Fruit fly (Drosophila melanogaster) whole organism: ENCODE data around the gene amn.

Source experiments
- CG8478 ChIP-seq: fragments of >200 bp; optimal IDR thresholded peaks from 2 replicates; lab custom pipeline; 2018; ENCODE audit warnings: inconsistent platforms
- Dll ChIP-seq: fragments of >200 bp; optimal IDR thresholded peaks from 2 replicates; lab custom pipeline; 2017
- EcR ChIP-seq, 2 experiments: fragments of >200 bp; optimal IDR thresholded peaks; 2 replicates each; lab custom pipeline; 2017; ENCODE audit warnings: missing biosample characterization in 2 of 2, missing genetic modification characterization in 2 of 2, missing genetic modification reagents in 2 of 2
- pan ChIP-seq: fragments of >200 bp; optimal IDR thresholded peaks from 2 replicates; lab custom pipeline; 2017
- psq ChIP-seq: fragments of >200 bp; optimal IDR thresholded peaks from 2 replicates; lab custom pipeline; 2017
- usp ChIP-seq: fragments of >200 bp; optimal IDR thresholded peaks from 2 replicates; lab custom pipeline; 2017; ENCODE audit warnings: missing biosample characterization, missing genetic modification characterization, mixed read lengths

The amn gene

DNA sequence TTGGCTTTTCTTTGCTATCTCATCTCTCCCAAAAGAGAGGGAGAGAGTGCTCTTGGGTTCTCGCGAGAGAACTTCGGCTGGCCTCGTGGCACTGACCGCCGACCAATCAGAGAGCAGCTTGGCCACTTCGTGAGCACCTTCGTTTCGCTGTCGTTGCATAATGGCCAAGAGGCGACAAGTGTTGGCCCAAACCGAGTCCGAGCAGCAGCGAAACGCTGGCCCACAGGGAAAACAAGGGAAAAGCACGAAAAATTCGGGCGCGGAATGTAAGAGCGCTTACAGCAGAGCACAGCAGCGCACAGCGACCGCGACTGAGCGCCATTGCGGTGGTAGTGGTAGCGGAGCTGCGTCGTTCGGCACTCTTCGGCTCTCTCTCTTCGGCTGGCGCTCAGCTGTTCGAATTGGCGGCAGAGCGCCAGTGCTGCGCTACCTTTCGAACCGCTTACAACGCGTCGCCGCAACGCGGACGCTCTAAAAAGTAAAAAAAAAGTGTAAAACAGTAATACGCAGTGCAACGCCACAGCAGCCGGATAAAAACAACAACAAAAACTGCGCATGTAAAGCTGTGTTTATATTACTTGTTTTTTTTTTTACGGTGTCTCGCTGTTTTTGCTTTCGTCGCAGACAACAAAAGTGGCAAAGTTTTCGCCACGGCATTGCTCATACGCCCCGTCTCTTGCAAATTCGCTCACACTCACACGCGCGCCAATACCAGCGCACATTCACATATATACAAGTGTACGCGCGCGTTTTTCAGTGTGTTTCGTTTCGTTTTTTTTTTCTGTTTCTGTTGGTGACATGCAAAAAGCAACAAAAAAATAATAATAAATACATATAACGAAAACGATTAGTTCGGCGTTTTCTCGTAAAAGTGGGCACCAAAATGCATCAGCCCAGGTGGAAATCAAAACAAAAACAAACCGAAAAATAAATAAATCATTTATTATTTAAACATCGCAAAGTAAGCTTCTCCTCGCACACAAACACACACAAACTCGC lies 2.6 kb downstream of the amn start:
- TF ChIP-seq psq (lab: Kevin White, UChicago) (no peak), usp (GFP tag; lab: Kevin White, UChicago) (no peak), CG8478 (lab: Kevin White, UChicago) (peak; percentile 45), pan (lab: Kevin White, UChicago) (no peak), EcR (GFP tag; optimal IDR thresholded peaks at IDR 0.05; lab: Kevin White, UChicago) (no peak), Dll (peak; percentile 88)

DNA sequence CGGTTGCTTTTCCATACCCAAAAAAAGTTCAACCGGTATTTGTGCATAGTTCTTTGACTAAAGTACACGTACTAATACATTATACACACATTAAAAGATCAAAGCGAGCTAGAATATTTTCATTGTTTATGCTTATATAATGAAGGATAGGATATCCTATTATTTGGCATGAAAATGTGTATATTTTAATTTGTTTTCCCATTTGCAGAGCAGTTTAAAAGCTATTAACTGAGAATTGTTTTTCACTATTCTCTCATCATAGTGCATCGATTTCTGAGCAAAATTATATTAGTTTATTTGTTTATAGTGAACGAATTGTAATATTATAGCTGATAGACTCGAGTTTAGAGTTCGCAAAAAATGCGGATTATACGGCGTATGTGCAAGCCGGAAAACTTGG lies 3.3 kb downstream of the amn start:
- TF ChIP-seq pan (lab: Kevin White, UChicago) (no peak), CG8478 (lab: Kevin White, UChicago) (no peak)

DNA sequence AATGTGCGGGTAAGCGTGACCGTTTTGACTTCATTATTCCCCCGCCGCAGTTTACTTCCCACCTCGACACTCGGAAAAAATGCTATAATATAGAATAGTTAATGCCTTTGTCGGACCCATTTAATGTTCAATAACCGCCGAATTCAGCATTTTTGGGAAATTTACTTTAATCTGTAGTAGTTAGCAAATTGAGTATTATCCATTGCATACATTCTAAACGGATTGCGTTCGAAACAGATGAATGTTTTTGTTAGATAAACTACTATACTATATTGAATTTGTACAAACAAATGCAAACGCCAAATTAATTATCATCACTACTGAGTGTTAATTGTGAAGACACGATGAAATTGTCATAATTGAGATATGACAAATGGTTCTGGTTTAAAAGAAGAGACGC lies 5.7 kb downstream of the amn start:
- TF ChIP-seq CG8478 (lab: Kevin White, UChicago): no peak
- no peak for TF ChIP-seq EcR (GFP tag; optimal IDR thresholded peaks at IDR 0.05; lab: Kevin White, UChicago)
- no peak for TF ChIP-seq psq (lab: Kevin White, UChicago)
- TF ChIP-seq pan (lab: Kevin White, UChicago): no peak
- no peak for TF ChIP-seq Dll
- no peak for TF ChIP-seq usp (GFP tag; lab: Kevin White, UChicago)

DNA sequence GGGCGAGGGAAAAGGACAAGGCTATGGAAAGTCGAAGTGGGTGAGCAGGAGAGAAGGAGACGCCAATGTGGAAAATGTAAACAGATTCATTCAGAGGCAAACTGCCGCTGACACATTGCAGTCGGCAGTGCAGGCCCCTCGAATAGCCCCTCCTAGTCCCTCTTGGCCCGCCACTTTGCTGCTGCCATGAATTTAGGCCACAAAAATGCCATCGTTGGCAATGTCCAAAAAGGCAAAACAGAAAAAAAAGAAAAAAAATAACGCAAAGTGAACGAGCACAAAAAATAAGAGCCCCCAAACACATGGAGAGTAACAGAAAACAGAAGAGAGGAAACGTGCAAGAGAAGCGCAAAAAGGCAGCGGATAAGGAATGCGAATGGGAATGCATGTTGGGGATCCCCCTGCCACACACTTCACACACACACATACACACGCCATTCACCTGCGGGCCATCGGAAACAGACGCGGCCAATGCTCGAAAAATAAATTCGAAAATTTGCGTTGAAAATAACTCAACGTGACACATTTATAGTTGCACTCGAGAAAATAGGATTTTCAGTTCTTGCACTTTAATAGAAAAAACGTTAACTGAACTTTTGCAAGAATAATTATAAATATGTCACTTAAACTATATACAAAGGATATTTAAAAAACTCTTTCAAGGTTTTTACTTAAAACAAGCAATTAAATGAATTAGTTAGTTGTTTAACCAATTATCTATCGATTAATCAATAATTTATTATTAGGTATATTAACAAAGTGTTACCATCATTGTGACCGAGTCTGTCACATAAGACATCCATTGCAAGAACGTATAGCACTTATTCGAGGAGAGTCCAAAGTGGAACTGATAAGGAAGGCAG lies 11.3 kb downstream of the amn start:
- TF ChIP-seq CG8478 (lab: Kevin White, UChicago): no peak
- TF ChIP-seq EcR (GFP tag; optimal IDR thresholded peaks at IDR 0.05; lab: Kevin White, UChicago): no peak
- TF ChIP-seq Dll: no peak
- no peak for TF ChIP-seq usp (GFP tag; lab: Kevin White, UChicago)
- TF ChIP-seq pan (lab: Kevin White, UChicago): no peak
- TF ChIP-seq psq (lab: Kevin White, UChicago): no peak

DNA sequence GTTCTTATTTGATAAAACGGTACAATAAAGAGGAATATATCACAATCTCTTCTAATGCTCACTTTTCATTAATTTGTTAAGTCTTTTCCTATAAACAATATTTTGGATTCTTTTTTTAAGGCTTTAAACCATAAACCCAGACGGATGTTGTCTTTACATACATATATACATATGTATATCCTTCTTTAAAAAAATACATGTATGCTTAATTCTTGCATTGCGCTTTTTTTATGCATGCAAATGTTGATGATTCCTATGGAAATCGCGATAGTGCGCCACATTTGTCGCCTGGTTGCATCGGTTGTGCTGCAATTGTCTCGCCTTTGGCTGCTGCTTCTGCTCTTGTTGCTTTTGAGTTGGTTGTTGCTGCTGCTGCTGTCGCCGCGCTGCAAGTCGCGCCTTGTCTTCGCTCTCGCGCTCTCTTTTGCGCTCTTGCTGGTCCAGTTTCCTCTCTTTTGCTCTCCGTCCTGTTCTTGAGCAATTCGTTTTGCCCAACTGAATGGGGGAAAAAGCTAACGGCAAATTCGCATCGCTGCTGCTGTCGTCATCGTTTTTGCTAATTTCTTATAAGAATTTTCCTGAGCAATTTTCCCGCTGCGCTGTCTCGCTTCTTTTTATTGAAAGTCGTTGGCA lies 12.9 kb downstream of the amn start:
- TF ChIP-seq pan (lab: Kevin White, UChicago) (no peak), Dll (peak; percentile 67)

DNA sequence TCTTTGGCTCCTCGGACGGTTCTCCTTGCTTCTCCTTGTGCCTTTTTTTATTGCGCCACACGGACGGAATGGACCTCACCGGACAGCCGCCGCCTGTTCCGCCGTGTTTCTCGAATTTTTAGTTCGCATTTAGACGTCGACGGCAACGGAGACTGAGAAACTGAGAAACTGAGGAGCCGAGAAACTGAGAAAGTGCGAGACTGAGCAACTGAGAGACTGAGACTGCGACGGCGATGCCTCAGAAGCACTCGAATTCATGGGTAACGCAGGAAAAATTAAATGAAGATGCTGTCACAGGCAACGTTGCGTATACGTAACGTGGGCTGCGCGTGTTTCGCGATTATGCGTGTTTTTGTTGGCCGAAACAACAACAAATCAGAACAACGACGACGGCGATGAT lies 14.2 kb downstream of the amn start:
- TF ChIP-seq psq (lab: Kevin White, UChicago) (no peak), Dll (no peak), CG8478 (lab: Kevin White, UChicago) (no peak), usp (GFP tag; lab: Kevin White, UChicago) (no peak), EcR (GFP tag; optimal IDR thresholded peaks at IDR 0.05; lab: Kevin White, UChicago) (no peak), pan (lab: Kevin White, UChicago) (no peak)

DNA sequence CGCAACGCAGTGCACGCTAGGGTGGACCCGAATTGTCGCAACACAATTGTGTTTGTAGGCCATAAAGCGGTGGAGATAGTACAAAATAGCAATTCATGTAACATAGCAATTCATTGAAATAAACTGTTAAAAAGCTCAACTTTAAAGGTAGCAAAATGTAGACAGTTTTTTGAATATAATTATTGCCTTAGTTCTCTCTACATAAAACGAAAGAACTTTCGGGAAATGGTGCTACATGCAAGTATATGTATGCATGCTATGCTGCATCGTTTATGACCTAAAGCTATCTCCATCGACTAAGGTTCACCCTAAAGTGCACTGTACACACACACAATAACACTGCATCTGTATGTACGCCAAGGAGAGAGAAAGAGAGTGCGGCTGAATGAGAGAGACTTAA lies 14.8 kb downstream of the amn start:
- TF ChIP-seq EcR (GFP tag; optimal IDR thresholded peaks at IDR 0.05; lab: Kevin White, UChicago): no peak
- TF ChIP-seq usp (GFP tag; lab: Kevin White, UChicago): no peak
- TF ChIP-seq CG8478 (lab: Kevin White, UChicago): no peak
- no peak for TF ChIP-seq psq (lab: Kevin White, UChicago)
- no peak for TF ChIP-seq Dll
- no peak for TF ChIP-seq pan (lab: Kevin White, UChicago)

DNA sequence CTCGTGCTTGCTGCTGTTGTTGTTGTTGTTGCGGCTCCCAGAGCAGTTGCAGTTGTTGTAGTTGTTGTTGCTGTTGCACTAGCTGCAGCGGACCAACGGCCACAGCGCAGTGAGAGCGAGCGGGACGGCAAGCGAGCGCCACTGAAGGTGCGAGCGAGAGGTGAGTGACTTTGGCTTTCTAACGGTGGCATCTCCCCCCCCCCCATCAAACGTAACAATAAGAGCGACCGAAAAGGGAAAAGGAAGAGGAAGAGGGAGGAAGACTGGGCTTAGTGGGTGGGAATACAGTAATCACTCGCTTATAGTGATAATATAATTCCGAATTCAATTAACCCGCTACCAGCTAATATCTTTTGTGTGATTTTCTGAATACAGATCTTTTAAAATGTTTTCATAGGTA lies 22.9 kb downstream of the amn start:
- no peak for TF ChIP-seq Dll
- TF ChIP-seq psq (lab: Kevin White, UChicago): no peak
- no peak for TF ChIP-seq usp (GFP tag; lab: Kevin White, UChicago)
- TF ChIP-seq pan (lab: Kevin White, UChicago): no peak
- no peak for TF ChIP-seq EcR (GFP tag; optimal IDR thresholded peaks at IDR 0.05; lab: Kevin White, UChicago)
- no peak for TF ChIP-seq CG8478 (lab: Kevin White, UChicago)

DNA sequence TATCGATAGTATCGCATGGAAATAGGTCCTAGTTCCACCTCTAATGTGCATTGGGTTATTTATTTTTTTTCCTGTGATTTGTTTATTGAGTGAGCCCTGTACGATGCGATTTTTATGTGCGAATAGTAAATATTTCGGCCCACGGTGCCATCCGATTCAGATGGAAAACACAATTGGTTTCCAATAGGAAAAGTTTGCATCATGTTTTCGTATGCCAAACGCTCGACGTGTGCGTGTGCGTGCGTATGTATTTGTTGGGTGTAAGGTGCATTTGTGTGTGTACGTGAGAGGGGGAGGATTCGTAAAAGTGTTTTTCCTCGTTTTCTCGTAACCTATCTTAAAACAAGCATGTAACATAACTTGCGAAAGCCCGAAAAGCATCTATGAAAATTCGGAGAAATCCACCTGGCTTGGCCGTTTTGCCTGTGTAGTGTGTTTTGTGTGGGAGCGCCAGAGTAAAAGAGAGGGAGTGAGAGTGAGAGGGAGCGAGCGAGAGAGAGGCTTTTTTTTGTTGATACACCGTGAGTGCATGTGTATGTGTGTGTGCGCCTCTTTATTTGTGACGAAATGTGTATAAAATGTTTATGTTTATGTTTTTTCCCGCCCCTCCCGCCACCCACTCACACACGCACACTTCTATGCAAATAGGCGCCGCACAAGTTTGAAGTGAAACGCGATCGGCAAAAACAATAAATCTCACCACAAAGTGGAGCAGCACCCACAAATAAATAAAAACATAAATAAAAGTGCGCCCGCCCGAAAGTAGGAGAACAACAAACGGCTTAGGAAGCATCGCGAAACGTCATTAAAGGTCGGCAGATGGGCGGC lies 23.5 kb downstream of the amn start, which contains the start of gene Hers:
Gene Hers (plus strand): TSS at position 2 of the 828 bp plus-strand sequence.
- peak; percentile 67 for TF ChIP-seq CG8478 (lab: Kevin White, UChicago)
- TF ChIP-seq EcR (GFP tag; optimal IDR thresholded peaks at IDR 0.05; lab: Kevin White, UChicago): no peak
- TF ChIP-seq usp (GFP tag; lab: Kevin White, UChicago): no peak
- no peak for TF ChIP-seq pan (lab: Kevin White, UChicago)
- peak; percentile 71 for TF ChIP-seq Dll
- TF ChIP-seq psq (lab: Kevin White, UChicago): no peak

DNA sequence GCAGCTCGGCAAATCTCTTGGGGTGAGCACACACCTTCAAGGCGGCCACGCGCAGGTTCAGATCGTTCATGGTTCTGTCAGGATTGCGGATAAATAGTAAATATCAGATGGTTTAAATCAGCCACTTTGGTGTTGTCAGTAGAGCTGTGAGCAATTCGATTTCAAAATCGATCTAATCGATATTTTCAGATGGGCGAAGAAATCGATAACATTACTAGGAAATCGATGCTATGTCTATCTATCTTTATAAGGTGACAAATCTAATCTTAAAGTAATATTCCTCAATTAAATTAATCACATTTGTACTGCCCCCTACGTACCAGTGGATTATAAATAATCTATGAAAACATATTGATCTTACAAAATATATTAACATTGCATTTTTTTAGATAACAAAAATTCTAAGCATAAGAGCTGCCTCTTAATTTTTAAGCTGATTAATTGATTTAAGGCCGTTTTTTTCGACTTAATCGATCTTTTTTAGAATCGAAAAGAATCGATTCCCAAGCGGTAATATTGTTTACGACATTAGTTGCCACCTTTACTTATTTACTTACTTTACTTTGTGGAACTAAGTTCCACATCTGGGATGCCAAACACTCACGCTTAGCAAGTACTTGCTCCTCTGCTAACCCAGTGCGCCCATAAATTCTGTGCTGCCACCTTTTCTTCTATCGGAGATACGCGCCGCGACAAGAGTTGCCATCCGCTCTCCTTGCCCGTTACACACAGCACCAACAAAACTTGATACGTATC lies 24.3 kb downstream of the amn start, which contains the start of gene THADA:
Gene THADA (minus strand): TSS at position 136 of the 756 bp plus-strand sequence.
- no peak for TF ChIP-seq Dll
- TF ChIP-seq usp (GFP tag; lab: Kevin White, UChicago): no peak
- no peak for TF ChIP-seq pan (lab: Kevin White, UChicago)
- no peak for TF ChIP-seq EcR (GFP tag; optimal IDR thresholded peaks at IDR 0.05; lab: Kevin White, UChicago)
